Worm (Caenorhabditis elegans): ENCODE measurements around the gene npp-9.
A peak's percentile ranks its signal among the peaks of the same experiment; 100 is the strongest.

Gene npp-9

ce11 chrIII:3430667-3431066, 26.4 kb upstream of the npp-9 start:
- TF ChIP-seq ets-7 (tag; optimal IDR thresholded peaks at IDR 0.05) (no peak), ceh-13 (GFP tag; optimal IDR thresholded peaks at IDR 0.05) (no peak), B0310.2 (tag; optimal IDR thresholded peaks at IDR 0.05) (no peak), hmbx-1 (tag; optimal IDR thresholded peaks at IDR 0.05) (no peak), hnd-1 (tag; optimal IDR thresholded peaks at IDR 0.05) (no peak), tbx-37 (GFP tag; conservative IDR thresholded peaks at IDR 0.05) (no peak), scrt-1 (GFP tag; IDR thresholded peaks at IDR 0.05) (no peak), ceh-36 (tag; optimal IDR thresholded peaks at IDR 0.05) (no peak), aly-1 (tag; optimal IDR thresholded peaks at IDR 0.05) (no peak), sea-1 (GFP tag; conservative IDR thresholded peaks at IDR 0.05) (no peak)

ce11 chrIII:3429761-3430160, 25.5 kb upstream of the npp-9 start:
- TF ChIP-seq ceh-36 (tag; optimal IDR thresholded peaks at IDR 0.05), result no peak
- no peak for TF ChIP-seq tbx-11 (GFP tag; IDR thresholded peaks at IDR 0.05)
- TF ChIP-seq pes-1 (GFP tag; IDR thresholded peaks at IDR 0.05), result no peak
- no peak for TF ChIP-seq aly-1 (tag; optimal IDR thresholded peaks at IDR 0.05)
- no peak for TF ChIP-seq sea-1 (GFP tag; conservative IDR thresholded peaks at IDR 0.05)
- TF ChIP-seq hnd-1 (tag; optimal IDR thresholded peaks at IDR 0.05), result no peak
- no peak for TF ChIP-seq tbx-37 (GFP tag; conservative IDR thresholded peaks at IDR 0.05)

DNA sequence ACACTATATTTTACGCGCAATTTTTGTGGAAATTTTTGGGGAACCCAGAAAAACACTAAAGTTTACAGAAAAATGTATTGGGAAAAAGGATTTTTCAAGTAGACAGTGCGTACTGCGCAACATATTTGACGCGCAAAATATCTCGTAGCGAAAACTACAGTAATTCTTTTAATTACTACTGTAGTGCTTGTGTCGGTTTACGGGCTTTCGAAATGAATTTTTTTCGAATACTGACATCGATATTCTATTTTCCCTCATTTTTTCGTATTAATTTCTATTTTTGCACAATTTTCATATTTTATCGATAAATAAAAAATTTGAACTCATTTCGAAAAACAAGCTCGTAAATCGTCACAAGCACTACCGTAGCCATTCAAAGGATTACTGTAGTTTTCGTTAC, 24.3 kb upstream of the npp-9 start:
- TF ChIP-seq ama-1 (optimal IDR thresholded peaks at IDR 0.05) (no peak), ceh-13 (GFP tag; optimal IDR thresholded peaks at IDR 0.05) (no peak), aly-1 (tag; optimal IDR thresholded peaks at IDR 0.05) (no peak), pes-1 (GFP tag; IDR thresholded peaks at IDR 0.05) (no peak)

DNA sequence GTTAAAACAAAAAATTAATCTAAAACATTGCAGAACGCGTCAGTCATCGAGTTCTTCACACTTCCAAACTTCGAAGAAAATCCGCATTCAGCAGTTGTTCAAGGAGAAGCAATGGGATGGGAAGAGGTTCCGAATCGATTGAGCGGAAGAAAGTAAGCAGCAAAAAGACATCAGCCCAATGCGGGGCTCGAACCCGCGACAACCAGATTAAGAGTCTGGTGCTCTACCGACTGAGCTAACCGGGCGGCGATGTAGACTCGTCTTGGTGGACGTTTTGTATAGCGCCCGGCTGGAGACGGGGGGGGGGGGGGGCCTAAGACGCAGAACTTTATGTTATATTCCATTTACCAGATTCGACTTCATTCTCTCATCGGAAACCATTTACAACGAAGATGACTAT, 22.5 kb upstream of the npp-9 start:
- TF ChIP-seq pes-1 (GFP tag; IDR thresholded peaks at IDR 0.05) (0 out of 2 replicates have a peak, but pooled peaks have one; percentile 5), scrt-1 (GFP tag; IDR thresholded peaks at IDR 0.05) (0 out of 2 replicates have a peak, but pooled peaks have one; percentile 19), tbx-11 (GFP tag; IDR thresholded peaks at IDR 0.05) (no peak)

ce11 chrIII:3425438-3425837, 21.2 kb upstream of the npp-9 start, which contains the start of gene metl-18:
TSS of gene metl-18 (plus strand) at chrIII:3425738.
- no peak for TF ChIP-seq ceh-36 (tag; optimal IDR thresholded peaks at IDR 0.05)
- TF ChIP-seq ets-7 (tag; optimal IDR thresholded peaks at IDR 0.05), result no peak
- TF ChIP-seq sea-1 (GFP tag; conservative IDR thresholded peaks at IDR 0.05), result no peak
- TF ChIP-seq pes-1 (GFP tag; IDR thresholded peaks at IDR 0.05), result no peak
- TF ChIP-seq B0310.2 (tag; optimal IDR thresholded peaks at IDR 0.05), result no peak
- no peak for TF ChIP-seq aly-1 (tag; optimal IDR thresholded peaks at IDR 0.05)

DNA sequence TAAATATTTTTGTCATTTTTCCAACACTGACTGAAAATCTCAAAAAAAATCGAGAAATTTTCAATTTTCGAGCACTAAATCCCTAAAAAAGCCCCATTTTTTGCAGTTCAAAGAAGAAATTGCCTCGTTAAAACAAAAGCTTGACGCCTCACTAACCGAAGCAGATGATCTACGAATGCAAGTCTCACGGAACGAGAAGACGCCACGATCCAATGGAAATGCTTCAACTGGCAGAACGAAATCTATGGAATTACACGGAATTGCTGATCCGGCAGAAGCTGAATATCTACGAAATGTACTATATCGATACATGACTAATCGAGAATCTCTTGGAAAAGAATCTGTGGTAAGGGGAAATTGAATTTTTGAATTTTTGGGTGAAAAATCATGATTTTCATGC, 19.6 kb upstream of the npp-9 start:
- TF ChIP-seq B0310.2 (tag; optimal IDR thresholded peaks at IDR 0.05) (no peak), tbx-37 (GFP tag; conservative IDR thresholded peaks at IDR 0.05) (0 out of 2 replicates have a peak, but pooled peaks have one; percentile 4)

- TF ChIP-seq ceh-36 (tag; optimal IDR thresholded peaks at IDR 0.05) (no peak), hmg-4 (GFP tag; optimal IDR thresholded peaks at IDR 0.05) (no peak), hnd-1 (tag; optimal IDR thresholded peaks at IDR 0.05) (no peak), flt-1 (GFP tag; IDR thresholded peaks at IDR 0.05) (no peak), ceh-13 (GFP tag; optimal IDR thresholded peaks at IDR 0.05) (no peak), tbx-11 (GFP tag; IDR thresholded peaks at IDR 0.05) (no peak), tra-4 (tag; optimal IDR thresholded peaks at IDR 0.05) (no peak), hmbx-1 (tag; optimal IDR thresholded peaks at IDR 0.05) (no peak)
Observed at ce11 chrIII:3418906-3419305, 14.6 kb upstream of the npp-9 start.

ce11 chrIII:3417453-3417852, 13.2 kb upstream of the npp-9 start:
- TF ChIP-seq hnd-1 (tag; optimal IDR thresholded peaks at IDR 0.05) (no peak), ama-1 (optimal IDR thresholded peaks at IDR 0.05) (no peak), hmbx-1 (tag; optimal IDR thresholded peaks at IDR 0.05) (no peak), tra-4 (tag; optimal IDR thresholded peaks at IDR 0.05) (no peak), ceh-36 (tag; optimal IDR thresholded peaks at IDR 0.05) (no peak)

DNA sequence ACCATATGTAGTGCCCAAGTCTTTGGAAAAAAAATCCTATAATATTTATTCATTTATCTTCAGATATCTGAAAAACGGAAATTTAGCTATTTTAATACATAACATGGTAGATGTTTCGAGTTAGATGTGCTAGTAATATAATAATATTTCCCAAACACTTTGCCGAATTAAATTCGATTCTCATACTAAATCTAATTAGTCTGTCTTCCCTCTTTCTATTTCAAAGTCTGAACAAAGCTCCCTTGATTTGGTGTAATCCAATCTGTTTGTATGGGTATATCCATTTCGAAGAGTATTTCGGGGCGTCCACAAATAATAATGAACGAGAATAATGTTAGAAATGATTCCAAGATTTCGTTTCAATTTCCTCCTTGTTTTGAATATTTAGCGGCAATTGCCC, 10.1 kb upstream of the npp-9 start:
- TF ChIP-seq scrt-1 (GFP tag; IDR thresholded peaks at IDR 0.05) (no peak), B0310.2 (tag; optimal IDR thresholded peaks at IDR 0.05) (no peak), pes-1 (GFP tag; IDR thresholded peaks at IDR 0.05) (no peak), ceh-36 (tag; optimal IDR thresholded peaks at IDR 0.05) (no peak), sea-1 (GFP tag; conservative IDR thresholded peaks at IDR 0.05) (no peak), tra-4 (tag; optimal IDR thresholded peaks at IDR 0.05) (no peak), tbx-11 (GFP tag; IDR thresholded peaks at IDR 0.05) (no peak), ets-7 (tag; optimal IDR thresholded peaks at IDR 0.05) (no peak), ama-1 (optimal IDR thresholded peaks at IDR 0.05) (no peak)

DNA sequence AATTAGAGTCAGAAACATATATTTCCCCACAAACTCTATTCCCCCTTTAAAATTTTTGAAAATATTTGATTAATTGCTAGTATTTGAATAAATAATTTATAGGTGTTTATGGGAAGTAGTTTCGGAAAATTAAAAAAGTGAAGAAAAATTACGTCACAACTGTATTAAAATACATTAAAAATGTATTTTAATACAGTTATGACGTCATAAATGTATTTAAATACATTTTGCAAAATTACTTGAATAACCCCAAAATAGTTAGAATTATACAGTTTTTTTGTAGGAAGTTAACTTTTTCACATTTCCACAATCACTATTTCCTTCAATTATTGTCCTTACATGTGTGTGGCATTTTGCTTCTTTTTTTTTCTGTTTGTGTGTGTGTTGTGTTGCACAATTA, 9.2 kb upstream of the npp-9 start:
- TF ChIP-seq hnd-1 (tag; optimal IDR thresholded peaks at IDR 0.05), result no peak
- TF ChIP-seq tra-4 (tag; optimal IDR thresholded peaks at IDR 0.05), result no peak
- no peak for TF ChIP-seq flt-1 (GFP tag; IDR thresholded peaks at IDR 0.05)
- no peak for TF ChIP-seq pes-1 (GFP tag; IDR thresholded peaks at IDR 0.05)
- no peak for TF ChIP-seq hmg-4 (GFP tag; optimal IDR thresholded peaks at IDR 0.05)
- no peak for TF ChIP-seq hmbx-1 (tag; optimal IDR thresholded peaks at IDR 0.05)
- no peak for TF ChIP-seq tbx-37 (GFP tag; conservative IDR thresholded peaks at IDR 0.05)
- TF ChIP-seq ets-7 (tag; optimal IDR thresholded peaks at IDR 0.05), result no peak
- no peak for TF ChIP-seq scrt-1 (GFP tag; IDR thresholded peaks at IDR 0.05)
- no peak for TF ChIP-seq aly-1 (tag; optimal IDR thresholded peaks at IDR 0.05)
- TF ChIP-seq ceh-36 (tag; optimal IDR thresholded peaks at IDR 0.05), result no peak
- no peak for TF ChIP-seq ama-1 (optimal IDR thresholded peaks at IDR 0.05)
- TF ChIP-seq ceh-13 (GFP tag; optimal IDR thresholded peaks at IDR 0.05), result no peak
- TF ChIP-seq F13C5.2 (tag; optimal IDR thresholded peaks at IDR 0.05), result no peak
- no peak for TF ChIP-seq B0310.2 (tag; optimal IDR thresholded peaks at IDR 0.05)
- no peak for TF ChIP-seq tbx-11 (GFP tag; IDR thresholded peaks at IDR 0.05)
- no peak for TF ChIP-seq sea-1 (GFP tag; conservative IDR thresholded peaks at IDR 0.05)

Measured in whole organism, early embryonic.